Worm (Caenorhabditis elegans) whole organism, L1 larva: Measurements from ENCODE around the gene C32D5.11.

ENCODE experiments used
- C34B4.2 ChIP-seq: sonication (generic microtip); optimal IDR thresholded peaks from 2 replicates; lab custom pipeline; 2017; ENCODE audit warnings: mild to moderate bottlenecking, missing genetic modification characterization, missing compliant biosample characterization
- aly-2 ChIP-seq: fragments of 150-350 bp; optimal IDR thresholded peaks from 2 replicates; lab custom pipeline; 2014; ENCODE audit warnings: missing biosample characterization, missing genetic modification characterization
- ama-1 ChIP-seq: fragments of 150-350 bp; optimal IDR thresholded peaks from 2 replicates; lab custom pipeline; 2014
- blmp-1 ChIP-seq: fragments of 150-350 bp; optimal IDR thresholded peaks from 2 replicates; lab custom pipeline; 2014; ENCODE audit warnings: missing biosample characterization, missing genetic modification characterization
- elt-3 ChIP-seq, 6 experiments: fragments of 150-350 bp in 1 of 6; sonication (generic microtip); optimal IDR thresholded peaks; 2 replicates each; lab custom pipeline; 2017 to 2018; ENCODE audit warnings: missing biosample characterization in 6 of 6, missing genetic modification characterization in 6 of 6, inconsistent platforms in 1 of 6
- ets-5 ChIP-seq: fragments of 200-800 bp; sonication (Bioruptor generic); IDR thresholded peaks from 2 replicates; pipeline ENCODE4 v1.3.6; 2022; ENCODE audit warnings: missing genetic modification characterization, missing compliant biosample characterization
- jun-1 ChIP-seq: fragments of 150-350 bp; optimal IDR thresholded peaks from 2 replicates; lab custom pipeline; 2014; ENCODE audit warnings: missing biosample characterization, missing genetic modification reagents, missing genetic modification characterization
- lin-35 ChIP-seq, 2 experiments: fragments of 150-350 bp; optimal IDR thresholded peaks; 2 replicates each; lab custom pipeline; 2014; ENCODE audit warnings: missing biosample characterization in 2 of 2, missing genetic modification characterization in 2 of 2, missing genetic modification reagents in 2 of 2
- nhr-11 ChIP-seq: fragments of 150-350 bp; optimal IDR thresholded peaks from 2 replicates; lab custom pipeline; 2014; ENCODE audit warnings: missing biosample characterization, missing genetic modification characterization
- nhr-90 ChIP-seq: sonication (generic microtip); optimal IDR thresholded peaks from 2 replicates; lab custom pipeline; 2016; ENCODE audit warnings: mild to moderate bottlenecking, missing genetic modification characterization, missing compliant biosample characterization; ENCODE audit not compliant: poor library complexity
- zag-1 ChIP-seq: fragments of 150-350 bp; optimal IDR thresholded peaks from 2 replicates; lab custom pipeline; 2014; ENCODE audit warnings: missing biosample characterization, missing genetic modification characterization
- ztf-4 ChIP-seq: fragments of 150-350 bp; optimal IDR thresholded peaks from 2 replicates; lab custom pipeline; 2014; ENCODE audit warnings: missing biosample characterization, missing genetic modification characterization

- TF ChIP-seq nhr-90 (tag; lab: Kevin White, UChicago) (no peak), nhr-11 (tag; lab: Kevin White, UChicago) (no peak), jun-1 (no peak), blmp-1 (tag; lab: Kevin White, UChicago) (peak; percentile 73), elt-3 (tag; optimal IDR thresholded peaks at IDR 0.05; lab: Kevin White, UChicago) (peak in 4 of 6 experiments; percentile 22 to 62 (median 44)), aly-2 (tag; lab: Kevin White, UChicago) (no peak), ets-5 (GFP tag; lab: Robert Waterston, UW) (no peak), C34B4.2 (tag; lab: Kevin White, UChicago) (no peak), ztf-4 (tag; lab: Kevin White, UChicago) (no peak), ama-1 (lab: Kevin White, UChicago) (no peak), zag-1 (tag; lab: Kevin White, UChicago) (no peak), lin-35 (GFP tag; optimal IDR thresholded peaks at IDR 0.05; lab: Kevin White, UChicago) (no peak)
Observed at ce11 chrII:6379038-6379563, 23.9 kb upstream of the C32D5.11 start.
